Fruit fly (Drosophila melanogaster) whole organism, embryonic: ENCODE measurements around the gene CG43051.

ENCODE experiments used
- ATbp ChIP-seq: fragments of 200-800 bp; sonication (Bioruptor generic); optimal IDR thresholded peaks from 2 replicates; lab custom pipeline; 2017; ENCODE audit warnings: missing biosample characterization, mild to moderate bottlenecking, missing genetic modification characterization, missing genetic modification reagents
- Adf1 ChIP-seq: fragments of 200-800 bp; sonication (Bioruptor generic); IDR thresholded peaks from 2 replicates; pipeline ENCODE4 v1.3.6; 2022; ENCODE audit warnings: missing biosample characterization, missing genetic modification characterization
- Atf3 ChIP-seq: fragments of 200-800 bp; sonication (Bioruptor generic); optimal IDR thresholded peaks from 3 replicates; lab custom pipeline; 2016; ENCODE audit warnings: missing biosample characterization, missing genetic modification characterization
- Awh ChIP-seq: fragments of 200-800 bp; sonication (Bioruptor generic); IDR thresholded peaks from 2 replicates; pipeline ENCODE4, ENCODE4 v1.3.6; 2022; ENCODE audit warnings: missing biosample characterization, missing genetic modification characterization
- BEAF-32 ChIP-seq: fragments of 200-800 bp; sonication (Bioruptor generic); optimal IDR thresholded peaks from 3 replicates; lab custom pipeline; 2017; ENCODE audit warnings: missing biosample characterization, missing genetic modification characterization, mild to moderate bottlenecking, moderate library complexity, missing genetic modification reagents
- CG11247 ChIP-seq: fragments of 200-800 bp; sonication (Bioruptor generic); IDR thresholded peaks from 2 replicates; pipeline ENCODE4 v1.3.6; 2022; ENCODE audit warnings: missing biosample characterization, missing genetic modification characterization
- CG12769 ChIP-seq: fragments of 200-800 bp; sonication (Bioruptor generic); optimal IDR thresholded peaks from 2 replicates; lab custom pipeline; 2019; ENCODE audit warnings: missing biosample characterization, mild to moderate bottlenecking, missing genetic modification characterization, moderate library complexity
- CG14667 ChIP-seq: fragments of 200-800 bp; sonication (Bioruptor generic); IDR thresholded peaks from 2 replicates; pipeline ENCODE4 v1.3.6; 2022; ENCODE audit warnings: missing biosample characterization, missing genetic modification characterization
- CG15269 ChIP-seq: fragments of 200-800 bp; sonication (Bioruptor generic); optimal IDR thresholded peaks from 2 replicates; lab custom pipeline; 2018; ENCODE audit warnings: missing biosample characterization, mild to moderate bottlenecking, missing genetic modification characterization, moderate library complexity
- CG2120 ChIP-seq: fragments of 200-800 bp; sonication (Bioruptor generic); optimal IDR thresholded peaks from 3 replicates; lab custom pipeline; 2016; ENCODE audit warnings: missing biosample characterization, missing genetic modification characterization
- CG31365 ChIP-seq: fragments of 200-800 bp; sonication (Bioruptor generic); optimal IDR thresholded peaks from 2 replicates; lab custom pipeline; 2018; ENCODE audit warnings: missing biosample characterization, mild to moderate bottlenecking, missing genetic modification characterization
- CG34224 ChIP-seq: fragments of 200-800 bp; sonication (Bioruptor generic); IDR thresholded peaks from 3 replicates; pipeline ENCODE4 v1.3.6; 2022; ENCODE audit warnings: missing biosample characterization, missing genetic modification characterization; ENCODE audit not compliant: partially characterized antibody
- CG3838 ChIP-seq: fragments of 200-800 bp; sonication (Bioruptor generic); optimal IDR thresholded peaks from 3 replicates; lab custom pipeline; 2016; ENCODE audit warnings: missing biosample characterization, missing genetic modification characterization
- CG5953 ChIP-seq: fragments of 200-800 bp; sonication (Bioruptor generic); IDR thresholded peaks from 2 replicates; pipeline ENCODE4 v1.3.6; 2022; ENCODE audit warnings: missing biosample characterization, missing genetic modification characterization
- CG6254 ChIP-seq: fragments of 200-800 bp; sonication (Bioruptor generic); optimal IDR thresholded peaks from 3 replicates; lab custom pipeline; 2017; ENCODE audit warnings: mild to moderate bottlenecking, missing biosample characterization, missing genetic modification reagents, missing genetic modification characterization
- CG7372 ChIP-seq: fragments of 200-800 bp; sonication (Bioruptor generic); IDR thresholded peaks from 2 replicates; pipeline ENCODE4 v1.3.6; 2022; ENCODE audit warnings: missing biosample characterization, missing genetic modification characterization
- CG8089 ChIP-seq: fragments of 200-800 bp; sonication (Bioruptor generic); optimal IDR thresholded peaks from 3 replicates; lab custom pipeline; 2016; ENCODE audit warnings: missing biosample characterization, missing genetic modification characterization
- Camta ChIP-seq: fragments of 200-800 bp; sonication (Bioruptor generic); optimal IDR thresholded peaks from 2 replicates; lab custom pipeline; 2016; ENCODE audit warnings: missing biosample characterization, missing genetic modification characterization
- Dek ChIP-seq: fragments of 200-800 bp; sonication (Bioruptor generic); optimal IDR thresholded peaks from 3 replicates; lab custom pipeline; 2019; ENCODE audit warnings: missing biosample characterization, mild to moderate bottlenecking, missing genetic modification characterization, moderate library complexity
- Doc3 ChIP-seq: fragments of 200-800 bp; sonication (Bioruptor generic); IDR thresholded peaks from 3 replicates; pipeline ENCODE4 v1.3.6; 2022; ENCODE audit warnings: missing biosample characterization, missing genetic modification characterization; ENCODE audit not compliant: partially characterized antibody
- Gsc ChIP-seq: fragments of 200-800 bp; sonication (Bioruptor generic); IDR thresholded peaks from 2 replicates; pipeline ENCODE4 v1.3.6; 2022; ENCODE audit warnings: missing biosample characterization, missing genetic modification characterization
- Hey ChIP-seq: fragments of 200-800 bp; sonication (Bioruptor generic); optimal IDR thresholded peaks from 3 replicates; lab custom pipeline; 2018; ENCODE audit warnings: missing biosample characterization, mild to moderate bottlenecking, missing genetic modification characterization
- Hr3 ChIP-seq: fragments of 200-800 bp; sonication (Bioruptor generic); optimal IDR thresholded peaks from 3 replicates; lab custom pipeline; 2016; ENCODE audit warnings: missing biosample characterization, missing genetic modification characterization
- Max ChIP-seq: fragments of 200-800 bp; sonication (Bioruptor generic); optimal IDR thresholded peaks from 2 replicates; lab custom pipeline; 2016; ENCODE audit warnings: missing biosample characterization, mild to moderate bottlenecking, missing genetic modification characterization
- Med ChIP-seq: fragments of 200-800 bp; sonication (Bioruptor generic); peaks from one replicate; lab custom pipeline; 2016; ENCODE audit warnings: missing biosample characterization, missing genetic modification characterization, mild to moderate bottlenecking, inconsistent platforms, moderate library complexity
- NC2α ChIP-seq: fragments of 200-800 bp; sonication (Bioruptor generic); optimal IDR thresholded peaks from 2 replicates; lab custom pipeline; 2016; ENCODE audit warnings: missing biosample characterization, missing genetic modification characterization
- Six4 ChIP-seq: fragments of 200-800 bp; sonication (Bioruptor generic); optimal IDR thresholded peaks from 2 replicates; lab custom pipeline; 2016; ENCODE audit warnings: missing biosample characterization, missing genetic modification characterization
- al ChIP-seq: fragments of 200-800 bp; sonication (Bioruptor generic); IDR thresholded peaks from 2 replicates; pipeline ENCODE4 v1.3.6; 2022; ENCODE audit warnings: missing biosample characterization, missing genetic modification characterization
- bab2 ChIP-seq: fragments of 200-800 bp; sonication (Bioruptor generic); optimal IDR thresholded peaks from 2 replicates; lab custom pipeline; 2016; ENCODE audit warnings: missing biosample characterization, missing genetic modification characterization
- bigmax ChIP-seq: fragments of 200-800 bp; sonication (Bioruptor generic); optimal IDR thresholded peaks from 2 replicates; lab custom pipeline; 2018; ENCODE audit warnings: missing biosample characterization, mild to moderate bottlenecking, missing genetic modification characterization
- chm ChIP-seq: fragments of 200-800 bp; sonication (Bioruptor generic); IDR thresholded peaks from 2 replicates; pipeline ENCODE4 v1.3.6; 2022; ENCODE audit warnings: missing biosample characterization, missing genetic modification characterization
- ci ChIP-seq: fragments of 200-800 bp; sonication (Bioruptor generic); IDR thresholded peaks from 3 replicates; pipeline ENCODE4 v1.3.6; 2022; ENCODE audit warnings: missing biosample characterization, missing genetic modification characterization
- da ChIP-seq: fragments of 200-800 bp; sonication (Bioruptor generic); optimal IDR thresholded peaks from 2 replicates; lab custom pipeline; 2016; ENCODE audit warnings: missing biosample characterization, missing genetic modification characterization
- eve ChIP-seq, 2 experiments: fragments of >200 bp; optimal IDR thresholded peaks; 2 replicates each; lab custom pipeline; 2017; ENCODE audit warnings: missing biosample characterization in 2 of 2, missing genetic modification characterization in 2 of 2
- gfzf ChIP-seq: fragments of 200-800 bp; sonication (Bioruptor generic); optimal IDR thresholded peaks from 2 replicates; lab custom pipeline; 2016; ENCODE audit warnings: missing biosample characterization, mild to moderate bottlenecking, missing genetic modification characterization, moderate library complexity
- grau ChIP-seq: fragments of 200-800 bp; optimal IDR thresholded peaks from 3 replicates; lab custom pipeline; 2019; ENCODE audit warnings: missing biosample characterization, mild to moderate bottlenecking, missing genetic modification characterization, moderate library complexity
- h ChIP-seq: fragments of >200 bp; optimal IDR thresholded peaks from 2 replicates; lab custom pipeline; 2017
- jing ChIP-seq: fragments of 200-800 bp; sonication (Bioruptor generic); optimal IDR thresholded peaks from 2 replicates; lab custom pipeline; 2018; ENCODE audit warnings: missing biosample characterization, mild to moderate bottlenecking, missing genetic modification characterization
- jumu ChIP-seq: fragments of 200-800 bp; sonication (Bioruptor generic); optimal IDR thresholded peaks from 3 replicates; lab custom pipeline; 2016; ENCODE audit warnings: missing biosample characterization, missing genetic modification characterization
- nau ChIP-seq: fragments of 200-800 bp; sonication (Bioruptor generic); optimal IDR thresholded peaks from 3 replicates; lab custom pipeline; 2017; ENCODE audit warnings: missing biosample characterization, mild to moderate bottlenecking, missing genetic modification characterization, missing genetic modification reagents
- odd ChIP-seq: fragments of 200-800 bp; sonication (Bioruptor generic); optimal IDR thresholded peaks from 2 replicates; lab custom pipeline; 2017; ENCODE audit warnings: missing biosample characterization, mild to moderate bottlenecking, missing genetic modification characterization
- pnt ChIP-seq: fragments of 200-800 bp; sonication (Bioruptor generic); optimal IDR thresholded peaks from 3 replicates; lab custom pipeline; 2016; ENCODE audit warnings: missing biosample characterization, missing genetic modification characterization
- prd ChIP-seq, 3 experiments: fragments of >200 bp in 2 of 3; fragments of 200-800 bp in 1 of 3; sonication (Bioruptor generic) in 1 of 3; optimal IDR thresholded peaks in 2 of 3; IDR thresholded peaks in 1 of 3; 2 replicates in 2 of 3; 3 replicates in 1 of 3; pipeline versions ENCODE4 v1.3.6 to Lab custom; 2017 to 2022; ENCODE audit warnings: missing biosample characterization in 1 of 3, missing genetic modification characterization in 1 of 3
- rib ChIP-seq: fragments of 200-800 bp; sonication (Bioruptor generic); IDR thresholded peaks from 2 replicates; pipeline ENCODE4 v1.3.6; 2022; ENCODE audit warnings: missing biosample characterization, missing genetic modification characterization
- row ChIP-seq: fragments of 200-800 bp; sonication (Bioruptor generic); IDR thresholded peaks from 3 replicates; pipeline ENCODE4 v1.3.6; 2022; ENCODE audit warnings: missing biosample characterization, missing genetic modification characterization
- sens ChIP-seq: fragments of 200-800 bp; sonication (Bioruptor generic); peaks from one replicate; lab custom pipeline; 2016; ENCODE audit warnings: missing biosample characterization, missing genetic modification characterization
- stwl ChIP-seq: fragments of 200-800 bp; sonication (Bioruptor generic); optimal IDR thresholded peaks from 3 replicates; lab custom pipeline; 2018; ENCODE audit warnings: missing biosample characterization, mild to moderate bottlenecking, missing genetic modification characterization, moderate library complexity
- tin ChIP-seq: fragments of 200-800 bp; sonication (Bioruptor generic); optimal IDR thresholded peaks from 3 replicates; lab custom pipeline; 2016; ENCODE audit warnings: missing biosample characterization, missing genetic modification characterization
- tup ChIP-seq: fragments of 200-800 bp; sonication (Bioruptor generic); optimal IDR thresholded peaks from 2 replicates; lab custom pipeline; 2016; ENCODE audit warnings: missing biosample characterization, mild to moderate bottlenecking, missing genetic modification characterization, moderate library complexity
- vfl ChIP-seq: fragments of 200-800 bp; sonication (Bioruptor generic); optimal IDR thresholded peaks from 2 replicates; lab custom pipeline; 2016; ENCODE audit warnings: missing biosample characterization, missing genetic modification characterization
- zen ChIP-seq: fragments of 200-800 bp; sonication (Bioruptor generic); optimal IDR thresholded peaks from 3 replicates; lab custom pipeline; 2018; ENCODE audit warnings: missing biosample characterization, mild to moderate bottlenecking, missing genetic modification characterization, moderate library complexity
- zf30C ChIP-seq: fragments of 200-800 bp; sonication (Bioruptor generic); optimal IDR thresholded peaks from 3 replicates; lab custom pipeline; 2018; ENCODE audit warnings: missing biosample characterization, mild to moderate bottlenecking, missing genetic modification characterization

Gene CG43051

DNA sequence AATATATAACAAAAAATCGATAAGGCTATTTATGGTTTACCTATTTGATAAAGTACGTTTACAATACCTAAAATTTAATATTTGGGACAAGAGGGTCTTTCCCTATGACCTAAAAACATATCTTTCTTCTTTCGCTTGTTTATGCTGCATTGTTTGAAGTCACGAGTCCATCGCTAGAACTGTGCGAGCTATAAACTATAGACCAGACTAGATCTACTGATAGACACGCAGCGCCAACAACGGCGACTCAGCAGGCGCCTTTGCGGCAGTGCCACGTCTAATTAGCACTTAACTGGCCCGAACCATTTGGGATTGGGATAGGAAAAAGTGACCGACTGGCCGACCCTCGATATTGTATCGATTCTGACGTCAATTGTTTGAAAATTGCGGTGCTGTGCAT is 34.8 kb upstream of the CG43051 start:
- TF ChIP-seq CG14667 (GFP tag; lab: Robert Waterston, UW) (no peak), h (no peak), Max (GFP tag; lab: Kevin White, UChicago) (no peak), CG8089 (GFP tag; lab: Kevin White, UChicago) (no peak), tin (no peak), Doc3 (GFP tag; lab: Robert Waterston, UW) (peak; percentile 14; the same call in 1 of the 3 replicates), odd (GFP tag; lab: Kevin White, UChicago) (no peak), chm (no peak), da (GFP tag; lab: Kevin White, UChicago) (no peak), Atf3 (GFP tag; lab: Kevin White, UChicago) (no peak), CG12769 (tag; lab: Kevin White, UChicago) (no peak), row (GFP tag; lab: Robert Waterston, UW) (peak; percentile 29; the same call in 1 of the 3 replicates), ci (GFP tag; lab: Robert Waterston, UW) (no peak), CG6254 (GFP tag; lab: Kevin White, UChicago) (no peak), NC2α (GFP tag; lab: Kevin White, UChicago) (no peak), bigmax (no peak), jumu (GFP tag; lab: Kevin White, UChicago) (no peak), bab2 (GFP tag; lab: Kevin White, UChicago) (no peak), Adf1 (GFP tag; lab: Robert Waterston, UW) (no peak), zf30C (GFP tag; lab: Kevin White, UChicago) (no peak), grau (tag; lab: Kevin White, UChicago) (no peak), sens (GFP tag; lab: Kevin White, UChicago) (peak; percentile 35), ATbp (no peak), CG3838 (GFP tag; lab: Kevin White, UChicago) (no peak), gfzf (no peak), Hr3 (no peak), vfl (GFP tag; lab: Kevin White, UChicago) (no peak), BEAF-32 (GFP tag; lab: Kevin White, UChicago) (peak; percentile 51), Six4 (GFP tag; lab: Kevin White, UChicago) (no peak), CG15269 (no peak), CG31365 (no peak), Gsc (no peak), rib (GFP tag; lab: Robert Waterston, UW) (no peak), CG2120 (GFP tag; lab: Kevin White, UChicago) (no peak), CG11247 (GFP tag; lab: Robert Waterston, UW) (no peak), CG5953 (0 out of 2 replicates have a peak, but pooled peaks have one; percentile 15), CG7372 (no peak), prd (optimal IDR thresholded peaks at IDR 0.05; lab: Kevin White, UChicago) (no peak), prd (GFP tag; IDR thresholded peaks at IDR 0.05; lab: Robert Waterston, UW) (0 out of 3 replicates have a peak, but pooled peaks have one; percentile 13), Med (GFP tag; lab: Kevin White, UChicago) (peak; percentile 34), nau (GFP tag; lab: Kevin White, UChicago) (no peak), CG34224 (GFP tag; lab: Robert Waterston, UW) (0 out of 3 replicates have a peak, but pooled peaks have one; percentile 22), jing (GFP tag; lab: Kevin White, UChicago) (no peak), al (GFP tag; lab: Robert Waterston, UW) (no peak), Hey (tag; lab: Kevin White, UChicago) (no peak), zen (tag; lab: Kevin White, UChicago) (peak; percentile 83), Awh (GFP tag; lab: Robert Waterston, UW) (0 out of 2 replicates have a peak, but pooled peaks have one; percentile 21), Camta (GFP tag; lab: Kevin White, UChicago) (no peak), eve (GFP tag; optimal IDR thresholded peaks at IDR 0.05; lab: Kevin White, UChicago) (no peak), Dek (no peak), tup (GFP tag; lab: Kevin White, UChicago) (no peak), stwl (peak; percentile 35), pnt (GFP tag; lab: Kevin White, UChicago) (no peak)
